Fruit fly (Drosophila melanogaster) whole organism, embryonic: ENCODE measurements around the gene CG7320.

Experiments used
- Adf1 ChIP-seq: fragments of 200-800 bp; sonication (Bioruptor generic); IDR thresholded peaks from 2 replicates; pipeline ENCODE4 v1.3.6; 2022; ENCODE audit warnings: missing biosample characterization, missing genetic modification characterization
- Bgb ChIP-seq: fragments of 200-800 bp; sonication (Bioruptor generic); IDR thresholded peaks from 2 replicates; pipeline ENCODE4 v1.3.6; 2022; ENCODE audit warnings: missing biosample characterization, missing genetic modification characterization; ENCODE audit not compliant: partially characterized antibody
- C15 ChIP-seq: fragments of 200-800 bp; sonication (Bioruptor generic); IDR thresholded peaks from 3 replicates; pipeline ENCODE4 v1.3.6; 2022; ENCODE audit warnings: missing biosample characterization, missing genetic modification characterization
- CG10209 ChIP-seq: fragments of 200-800 bp; sonication (Bioruptor generic); optimal IDR thresholded peaks from 3 replicates; lab custom pipeline; 2017; ENCODE audit warnings: missing biosample characterization, mild to moderate bottlenecking, missing genetic modification characterization, missing genetic modification reagents
- CG10565 ChIP-seq: fragments of 200-800 bp; sonication (Bioruptor generic); optimal IDR thresholded peaks from 3 replicates; lab custom pipeline; 2016; ENCODE audit warnings: missing biosample characterization, mild to moderate bottlenecking, missing genetic modification characterization
- CG12104 ChIP-seq: fragments of 200-800 bp; sonication (Bioruptor generic); optimal IDR thresholded peaks from 3 replicates; lab custom pipeline; 2016; ENCODE audit warnings: missing biosample characterization, missing genetic modification characterization
- CG1233 ChIP-seq: fragments of 200-800 bp; sonication (Bioruptor generic); optimal IDR thresholded peaks from 4 replicates; lab custom pipeline; 2018; ENCODE audit warnings: missing biosample characterization, mild to moderate bottlenecking, missing genetic modification characterization
- CG13296 ChIP-seq: fragments of 200-800 bp; sonication (Bioruptor generic); optimal IDR thresholded peaks from 3 replicates; lab custom pipeline; 2018; ENCODE audit warnings: missing biosample characterization, mild to moderate bottlenecking, missing genetic modification characterization
- CG13624 ChIP-seq: fragments of 200-800 bp; sonication (Bioruptor generic); optimal IDR thresholded peaks from 2 replicates; lab custom pipeline; 2016; ENCODE audit warnings: missing biosample characterization, missing genetic modification characterization
- CG1647 ChIP-seq: fragments of 200-800 bp; sonication (Bioruptor generic); optimal IDR thresholded peaks from 3 replicates; lab custom pipeline; 2016; ENCODE audit warnings: missing biosample characterization, missing genetic modification characterization
- CG17186 ChIP-seq: fragments of 200-800 bp; sonication (Bioruptor generic); optimal IDR thresholded peaks from 3 replicates; lab custom pipeline; 2017; ENCODE audit warnings: missing biosample characterization, missing genetic modification reagents, missing genetic modification characterization
- CG1792 ChIP-seq: fragments of 200-800 bp; sonication (Bioruptor generic); optimal IDR thresholded peaks from 2 replicates; lab custom pipeline; 2016; ENCODE audit warnings: missing biosample characterization, missing genetic modification characterization
- CG2712 ChIP-seq: fragments of 200-800 bp; optimal IDR thresholded peaks from 3 replicates; lab custom pipeline; 2019; ENCODE audit warnings: missing biosample characterization, mild to moderate bottlenecking, missing genetic modification characterization, moderate library complexity
- CG3065 ChIP-seq: fragments of 200-800 bp; sonication (Bioruptor generic); optimal IDR thresholded peaks from 2 replicates; lab custom pipeline; 2016; ENCODE audit warnings: missing biosample characterization, missing genetic modification characterization
- CG31365 ChIP-seq: fragments of 200-800 bp; sonication (Bioruptor generic); optimal IDR thresholded peaks from 2 replicates; lab custom pipeline; 2018; ENCODE audit warnings: missing biosample characterization, mild to moderate bottlenecking, missing genetic modification characterization
- CG3281 ChIP-seq: fragments of 200-800 bp; sonication (Bioruptor generic); optimal IDR thresholded peaks from 3 replicates; lab custom pipeline; 2017; ENCODE audit warnings: missing biosample characterization, mild to moderate bottlenecking, missing genetic modification characterization
- CG33557 ChIP-seq: fragments of 200-800 bp; sonication (Bioruptor generic); optimal IDR thresholded peaks from 2 replicates; lab custom pipeline; 2019; ENCODE audit warnings: missing biosample characterization, mild to moderate bottlenecking, missing genetic modification characterization, moderate library complexity
- CG3407 ChIP-seq: fragments of 200-800 bp; sonication (Bioruptor generic); optimal IDR thresholded peaks from 2 replicates; lab custom pipeline; 2018; ENCODE audit warnings: missing biosample characterization, mild to moderate bottlenecking, missing genetic modification characterization
- CG43689 ChIP-seq: fragments of 200-800 bp; sonication (Bioruptor generic); IDR thresholded peaks from 2 replicates; pipeline ENCODE4 v1.3.6; 2022; ENCODE audit warnings: missing biosample characterization, missing genetic modification characterization
- CG6689 ChIP-seq: fragments of 200-800 bp; sonication (Bioruptor generic); IDR thresholded peaks from 2 replicates; pipeline ENCODE4 v1.3.6; 2022; ENCODE audit warnings: missing biosample characterization, missing genetic modification characterization
- CG7839 ChIP-seq: fragments of 200-800 bp; sonication (Bioruptor generic); optimal IDR thresholded peaks from 3 replicates; lab custom pipeline; 2018; ENCODE audit warnings: missing biosample characterization, mild to moderate bottlenecking, missing genetic modification characterization, moderate library complexity
- CTCF ChIP-seq: fragments of 200-800 bp; sonication (Bioruptor generic); optimal IDR thresholded peaks from 2 replicates; lab custom pipeline; 2017; ENCODE audit warnings: missing biosample characterization, mild to moderate bottlenecking, missing genetic modification characterization, moderate library complexity
- CoRest ChIP-seq: fragments of 200-800 bp; sonication (Bioruptor generic); optimal IDR thresholded peaks from 3 replicates; lab custom pipeline; 2018; ENCODE audit warnings: missing biosample characterization, mild to moderate bottlenecking, missing genetic modification characterization, moderate library complexity
- Ets65A ChIP-seq: fragments of 200-800 bp; sonication (Bioruptor generic); peaks from one replicate; lab custom pipeline; 2016; ENCODE audit warnings: missing biosample characterization, missing genetic modification characterization
- Ets97D ChIP-seq: fragments of 200-800 bp; sonication (Bioruptor generic); optimal IDR thresholded peaks from 3 replicates; lab custom pipeline; 2016; ENCODE audit warnings: missing biosample characterization, missing genetic modification characterization
- H15 ChIP-seq: fragments of 200-800 bp; sonication (Bioruptor generic); IDR thresholded peaks from 3 replicates; pipeline ENCODE4 v1.3.6; 2022; ENCODE audit warnings: missing biosample characterization, missing genetic modification characterization
- Hand ChIP-seq: fragments of 200-800 bp; sonication (Bioruptor generic); optimal IDR thresholded peaks from 2 replicates; lab custom pipeline; 2017; ENCODE audit warnings: mild to moderate bottlenecking, missing biosample characterization, missing genetic modification reagents, missing genetic modification characterization
- Lhr ChIP-seq: fragments of 200-800 bp; sonication (Bioruptor generic); optimal IDR thresholded peaks from 3 replicates; lab custom pipeline; 2017; ENCODE audit warnings: mild to moderate bottlenecking, missing biosample characterization, missing genetic modification reagents, missing genetic modification characterization
- Meics ChIP-seq: fragments of 200-800 bp; sonication (Bioruptor generic); optimal IDR thresholded peaks from 2 replicates; lab custom pipeline; 2017; ENCODE audit warnings: missing biosample characterization, mild to moderate bottlenecking, missing genetic modification characterization
- Nf-YC ChIP-seq: fragments of 200-800 bp; optimal IDR thresholded peaks from 3 replicates; lab custom pipeline; 2019; ENCODE audit warnings: missing biosample characterization, mild to moderate bottlenecking, missing genetic modification characterization, moderate library complexity
- NfI ChIP-seq: fragments of 200-800 bp; sonication (Bioruptor generic); optimal IDR thresholded peaks from 3 replicates; lab custom pipeline; 2018; ENCODE audit warnings: missing biosample characterization, mild to moderate bottlenecking, missing genetic modification characterization, moderate library complexity
- Xbp1 ChIP-seq: fragments of 200-800 bp; sonication (Bioruptor generic); optimal IDR thresholded peaks from 3 replicates; lab custom pipeline; 2016; ENCODE audit warnings: missing biosample characterization, mild to moderate bottlenecking, missing genetic modification characterization
- bcd ChIP-seq: fragments of 200-800 bp; sonication (Bioruptor generic); optimal IDR thresholded peaks from 2 replicates; lab custom pipeline; 2017; ENCODE audit warnings: missing biosample characterization, mild to moderate bottlenecking, missing genetic modification characterization
- cad ChIP-seq: fragments of >200 bp; optimal IDR thresholded peaks from 2 replicates; lab custom pipeline; 2017; ENCODE audit warnings: missing biosample characterization, missing genetic modification characterization
- chif ChIP-seq, 2 experiments: fragments of 200-800 bp; sonication (Bioruptor generic); optimal IDR thresholded peaks; 3 replicates each; lab custom pipeline; 2016; ENCODE audit warnings: missing biosample characterization in 2 of 2, missing genetic modification characterization in 2 of 2
- corto ChIP-seq: fragments of 200-800 bp; sonication (Bioruptor generic); optimal IDR thresholded peaks from 2 replicates; lab custom pipeline; 2016; ENCODE audit warnings: missing biosample characterization, mild to moderate bottlenecking, missing genetic modification characterization, moderate library complexity
- dpn ChIP-seq, 2 experiments: fragments of 200-800 bp; sonication (Bioruptor generic); optimal IDR thresholded peaks; 3 replicates each; lab custom pipeline; 2016; ENCODE audit warnings: missing biosample characterization in 2 of 2, missing genetic modification characterization in 2 of 2
- fd64A ChIP-seq: fragments of 200-800 bp; sonication (Bioruptor generic); optimal IDR thresholded peaks from 3 replicates; lab custom pipeline; 2018; ENCODE audit warnings: missing biosample characterization, mild to moderate bottlenecking, missing genetic modification characterization
- fu2 ChIP-seq: fragments of 200-800 bp; sonication (Bioruptor generic); optimal IDR thresholded peaks from 2 replicates; lab custom pipeline; 2016; ENCODE audit warnings: missing biosample characterization, missing genetic modification characterization
- gcm2 ChIP-seq: fragments of 200-800 bp; sonication (Bioruptor generic); optimal IDR thresholded peaks from 2 replicates; lab custom pipeline; 2016; ENCODE audit warnings: missing biosample characterization, missing genetic modification characterization
- gem ChIP-seq: fragments of 200-800 bp; sonication (Bioruptor generic); optimal IDR thresholded peaks from 2 replicates; lab custom pipeline; 2019; ENCODE audit warnings: missing biosample characterization, mild to moderate bottlenecking, missing genetic modification characterization, moderate library complexity
- her ChIP-seq: fragments of 200-800 bp; sonication (Bioruptor generic); optimal IDR thresholded peaks from 2 replicates; lab custom pipeline; 2016; ENCODE audit warnings: missing biosample characterization, missing genetic modification characterization
- mam ChIP-seq: fragments of 200-800 bp; sonication (Bioruptor generic); optimal IDR thresholded peaks from 3 replicates; lab custom pipeline; 2016; ENCODE audit warnings: missing biosample characterization, missing genetic modification characterization
- oc ChIP-seq: fragments of 200-800 bp; sonication (Bioruptor generic); optimal IDR thresholded peaks from 2 replicates; lab custom pipeline; 2018; ENCODE audit warnings: missing biosample characterization, mild to moderate bottlenecking, missing genetic modification characterization, moderate library complexity
- otp ChIP-seq: fragments of 200-800 bp; sonication (Bioruptor generic); IDR thresholded peaks from 3 replicates; pipeline ENCODE4, ENCODE4 v1.3.6; 2022; ENCODE audit warnings: missing biosample characterization, missing genetic modification characterization
- psq ChIP-seq: fragments of 200-800 bp; sonication (Bioruptor generic); optimal IDR thresholded peaks from 2 replicates; lab custom pipeline; 2017; ENCODE audit warnings: missing biosample characterization, missing genetic modification characterization
- schlank ChIP-seq: fragments of 200-800 bp; sonication (Bioruptor generic); optimal IDR thresholded peaks from 2 replicates; lab custom pipeline; 2018; ENCODE audit warnings: missing biosample characterization, mild to moderate bottlenecking, missing genetic modification characterization
- scrt ChIP-seq: fragments of 200-800 bp; sonication (Bioruptor generic); optimal IDR thresholded peaks from 2 replicates; lab custom pipeline; 2018; ENCODE audit warnings: missing biosample characterization, mild to moderate bottlenecking, missing genetic modification characterization, moderate library complexity
- tgo ChIP-seq: fragments of 200-800 bp; sonication (Bioruptor generic); IDR thresholded peaks from 3 replicates; pipeline ENCODE4 v1.3.6; 2022; ENCODE audit warnings: missing biosample characterization, missing genetic modification characterization
- ttk ChIP-seq: fragments of 200-800 bp; sonication (Bioruptor generic); IDR thresholded peaks from 2 replicates; pipeline ENCODE4 v2.1.2; 2022; ENCODE audit warnings: missing biosample characterization, missing genetic modification characterization
- unc-4 ChIP-seq: fragments of 200-800 bp; sonication (Bioruptor generic); IDR thresholded peaks from 2 replicates; pipeline ENCODE4 v1.3.6; 2022; ENCODE audit warnings: missing biosample characterization, missing genetic modification characterization; ENCODE audit not compliant: partially characterized antibody
- usp ChIP-seq: fragments of >200 bp; optimal IDR thresholded peaks from 2 replicates; lab custom pipeline; 2017; ENCODE audit warnings: missing biosample characterization, missing genetic modification characterization

CG7320 gene

dm6 chr3L:18164804-18165203 lies 36.5 kb upstream of the CG7320 start (continued):
- TF ChIP-seq CG6689 (GFP tag; lab: Robert Waterston, UW) (no peak), CG17186 (no peak), CG33557 (no peak), cad (GFP tag; lab: Kevin White, UChicago) (no peak), CG10209 (GFP tag; lab: Kevin White, UChicago) (no peak), Xbp1 (GFP tag; lab: Kevin White, UChicago) (no peak), schlank (tag; lab: Kevin White, UChicago) (no peak), CoRest (tag; lab: Kevin White, UChicago) (no peak), CG13296 (no peak), Ets65A (GFP tag; lab: Kevin White, UChicago) (peak; percentile 44), CG13624 (GFP tag; lab: Kevin White, UChicago) (no peak), CG43689 (GFP tag; lab: Robert Waterston, UW) (no peak), CG1647 (GFP tag; lab: Kevin White, UChicago) (no peak), Ets97D (GFP tag; lab: Kevin White, UChicago) (no peak), CG10565 (no peak)

- no peak for TF ChIP-seq bcd (GFP tag; lab: Kevin White, UChicago)
- TF ChIP-seq H15 (GFP tag; lab: Robert Waterston, UW), result no peak
- no peak for TF ChIP-seq CG3065 (GFP tag; lab: Kevin White, UChicago)
- no peak for TF ChIP-seq CG3407 (GFP tag; lab: Kevin White, UChicago)
- TF ChIP-seq chif (GFP tag; optimal IDR thresholded peaks at IDR 0.05; lab: Kevin White, UChicago), result no peak
- no peak for TF ChIP-seq gcm2
- TF ChIP-seq fd64A (GFP tag; lab: Kevin White, UChicago), result no peak
- no peak for TF ChIP-seq Adf1 (GFP tag; lab: Robert Waterston, UW)
- no peak for TF ChIP-seq CoRest (tag; lab: Kevin White, UChicago)
- TF ChIP-seq gem, result no peak
- peak; percentile 74 for TF ChIP-seq CTCF (GFP tag; lab: Kevin White, UChicago)
- TF ChIP-seq corto (GFP tag; lab: Kevin White, UChicago), result no peak
- TF ChIP-seq oc, result peak; percentile 6
- TF ChIP-seq otp (GFP tag; lab: Robert Waterston, UW), result no peak
- no peak for TF ChIP-seq NfI
- TF ChIP-seq ttk (GFP tag; lab: Robert Waterston, UW), result no peak
- no peak for TF ChIP-seq CG1233
- no peak for TF ChIP-seq mam (GFP tag; lab: Kevin White, UChicago)
- no peak for TF ChIP-seq Meics (GFP tag; lab: Kevin White, UChicago)
- no peak for TF ChIP-seq scrt
- TF ChIP-seq CG12104 (GFP tag; lab: Kevin White, UChicago), result no peak
- peak; percentile 7 for TF ChIP-seq CG2712 (tag; lab: Kevin White, UChicago)
- TF ChIP-seq psq (GFP tag; lab: Kevin White, UChicago), result no peak
- TF ChIP-seq C15 (GFP tag; lab: Robert Waterston, UW), result no peak
- TF ChIP-seq her (GFP tag; lab: Kevin White, UChicago), result no peak
- TF ChIP-seq fu2, result no peak
- peak; percentile 47 for TF ChIP-seq Bgb (GFP tag; lab: Robert Waterston, UW)
- TF ChIP-seq CG31365 (tag; lab: Kevin White, UChicago), result no peak
- no peak for TF ChIP-seq dpn (GFP tag; optimal IDR thresholded peaks at IDR 0.05; lab: Kevin White, UChicago)
- no peak for TF ChIP-seq usp (GFP tag; lab: Kevin White, UChicago)
- no peak for TF ChIP-seq Lhr
- TF ChIP-seq Hand (GFP tag; lab: Kevin White, UChicago), result no peak
- no peak for TF ChIP-seq CG3281 (GFP tag; lab: Kevin White, UChicago)
- TF ChIP-seq CG7839 (tag; lab: Kevin White, UChicago), result no peak
- no peak for TF ChIP-seq unc-4 (GFP tag; lab: Robert Waterston, UW)
- no peak for TF ChIP-seq tgo (GFP tag; lab: Robert Waterston, UW)
- TF ChIP-seq CG1792 (GFP tag; lab: Kevin White, UChicago), result no peak
- TF ChIP-seq Nf-YC (tag; lab: Kevin White, UChicago), result no peak
These were observed 34.2 kb upstream of the CG7320 start for dm6 chr3L:18166977-18167528.
